Worm (Caenorhabditis elegans) whole organism, L2 larva: ENCODE measurements around the gene clec-160.

ENCODE experiments used
- C34F6.9 ChIP-seq: fragments of 150-350 bp; optimal IDR thresholded peaks from 2 replicates; lab custom pipeline; 2014; ENCODE audit warnings: missing biosample characterization, missing genetic modification characterization
- F13H6.1 ChIP-seq: sonication (generic microtip); optimal IDR thresholded peaks from 2 replicates; lab custom pipeline; 2016; ENCODE audit warnings: missing genetic modification characterization, missing compliant biosample characterization
- R02D3.7 ChIP-seq: fragments of 150-350 bp; optimal IDR thresholded peaks from 2 replicates; lab custom pipeline; 2014; ENCODE audit warnings: missing biosample characterization, missing genetic modification characterization
- Y55F3AM.14 ChIP-seq: fragments of 200-800 bp; sonication (Bioruptor generic); optimal IDR thresholded peaks from 2 replicates; lab custom pipeline; 2018; ENCODE audit warnings: mild to moderate bottlenecking, missing genetic modification characterization, missing compliant biosample characterization
- ZK546.5 ChIP-seq: sonication (generic microtip); optimal IDR thresholded peaks from 2 replicates; lab custom pipeline; 2017; ENCODE audit warnings: missing biosample characterization, missing genetic modification characterization
- aly-2 ChIP-seq: fragments of 150-350 bp; optimal IDR thresholded peaks from 2 replicates; lab custom pipeline; 2014; ENCODE audit warnings: missing biosample characterization, missing genetic modification characterization
- dmd-4 ChIP-seq: sonication (generic microtip); optimal IDR thresholded peaks from 2 replicates; lab custom pipeline; 2017; ENCODE audit warnings: missing biosample characterization, missing genetic modification characterization
- egl-27 ChIP-seq: sonication (generic microtip); optimal IDR thresholded peaks from 3 replicates; lab custom pipeline; 2017; ENCODE audit warnings: missing biosample characterization, missing genetic modification reagents, missing genetic modification characterization
- elt-1 ChIP-seq: fragments of 150-350 bp; optimal IDR thresholded peaks from 2 replicates; lab custom pipeline; 2014; ENCODE audit warnings: missing biosample characterization, missing genetic modification characterization
- elt-3 ChIP-seq: sonication (generic microtip); optimal IDR thresholded peaks from 2 replicates; lab custom pipeline; 2017; ENCODE audit warnings: missing biosample characterization, missing genetic modification characterization
- fos-1 ChIP-seq: fragments of 150-350 bp; optimal IDR thresholded peaks from 2 replicates; lab custom pipeline; 2014; ENCODE audit warnings: missing biosample characterization, missing genetic modification characterization
- lin-11 ChIP-seq: fragments of 150-350 bp; sonication (generic microtip); optimal IDR thresholded peaks from 2 replicates; lab custom pipeline; 2014; ENCODE audit warnings: missing biosample characterization, missing genetic modification characterization, inconsistent platforms, mixed read lengths
- lin-39 ChIP-seq: fragments of 150-350 bp; optimal IDR thresholded peaks from 2 replicates; lab custom pipeline; 2014; ENCODE audit warnings: missing biosample characterization, missing genetic modification reagents, missing genetic modification characterization
- lsy-2 ChIP-seq, 2 experiments: fragments of 150-350 bp in 1 of 2; sonication (generic microtip) in 1 of 2; optimal IDR thresholded peaks; 2 replicates each; lab custom pipeline; 2014 to 2017; ENCODE audit warnings: missing biosample characterization in 2 of 2, missing genetic modification characterization in 2 of 2
- mab-5 ChIP-seq: fragments of 150-350 bp; optimal IDR thresholded peaks from 2 replicates; lab custom pipeline; 2014; ENCODE audit warnings: missing biosample characterization, missing genetic modification characterization
- mbf-1 ChIP-seq: sonication (generic microtip); optimal IDR thresholded peaks from 2 replicates; lab custom pipeline; 2017; ENCODE audit warnings: missing biosample characterization, missing genetic modification characterization
- mdl-1 ChIP-seq, 2 experiments: fragments of 150-350 bp in 1 of 2; sonication (generic microtip) in 1 of 2; optimal IDR thresholded peaks; 2 replicates each; lab custom pipeline; 2017; ENCODE audit warnings: missing biosample characterization in 2 of 2, missing genetic modification characterization in 2 of 2
- nhr-12 ChIP-seq: fragments of 150-350 bp; optimal IDR thresholded peaks from 2 replicates; lab custom pipeline; 2014; ENCODE audit warnings: missing biosample characterization, missing genetic modification characterization
- nhr-129 ChIP-seq: fragments of 150-350 bp; optimal IDR thresholded peaks from 2 replicates; lab custom pipeline; 2014; ENCODE audit warnings: missing biosample characterization, missing genetic modification characterization
- nhr-25 ChIP-seq: fragments of 150-350 bp; sonication (generic microtip); optimal IDR thresholded peaks from 3 replicates; lab custom pipeline; 2014; ENCODE audit warnings: missing biosample characterization, missing genetic modification characterization
- nhr-77 ChIP-seq: fragments of 150-350 bp; optimal IDR thresholded peaks from 2 replicates; lab custom pipeline; 2014; ENCODE audit warnings: missing biosample characterization, missing genetic modification characterization
- sma-9 ChIP-seq, 2 experiments: fragments of 150-350 bp in 1 of 2; sonication (generic microtip) in 1 of 2; optimal IDR thresholded peaks; 2 replicates each; lab custom pipeline; 2014 to 2016; ENCODE audit warnings: missing genetic modification characterization in 2 of 2, mild to moderate bottlenecking in 1 of 2, missing biosample characterization in 1 of 2, missing compliant biosample characterization in 1 of 2, missing genetic modification reagents in 1 of 2, moderate library complexity in 1 of 2
- snpc-4 ChIP-seq: fragments of 150-350 bp; optimal IDR thresholded peaks from 2 replicates; lab custom pipeline; 2014; ENCODE audit warnings: missing biosample characterization, missing genetic modification characterization
- unc-39 ChIP-seq: fragments of 150-350 bp; optimal IDR thresholded peaks from 2 replicates; lab custom pipeline; 2014; ENCODE audit warnings: missing biosample characterization, missing genetic modification characterization
- unc-55 ChIP-seq: fragments of 150-350 bp; sonication (generic microtip); optimal IDR thresholded peaks from 3 replicates; lab custom pipeline; 2014; ENCODE audit warnings: missing biosample characterization, missing genetic modification reagents, missing genetic modification characterization
- unc-62 ChIP-seq: fragments of 150-350 bp; optimal IDR thresholded peaks from 2 replicates; lab custom pipeline; 2014; ENCODE audit warnings: missing biosample characterization, missing genetic modification reagents, missing genetic modification characterization
- zag-1 ChIP-seq: fragments of 150-350 bp; optimal IDR thresholded peaks from 2 replicates; lab custom pipeline; 2014; ENCODE audit warnings: missing biosample characterization, missing genetic modification characterization
- ztf-11 ChIP-seq: sonication (generic microtip); optimal IDR thresholded peaks from 2 replicates; lab custom pipeline; 2017; ENCODE audit warnings: missing biosample characterization, missing genetic modification characterization

The clec-160 gene

ce11 chrIII:8289181-8289580 lies 13.4 kb upstream of the clec-160 start:
- TF ChIP-seq snpc-4 (tag; lab: Kevin White, UChicago) (no peak), aly-2 (no peak), lin-11 (tag; lab: Kevin White, UChicago) (no peak), R02D3.7 (tag; lab: Kevin White, UChicago) (no peak), nhr-12 (tag; lab: Kevin White, UChicago) (no peak), C34F6.9 (no peak), fos-1 (no peak)
- TF ChIP-seq, all 48 proteins: peak for 0

- TF ChIP-seq elt-3 (tag; lab: Kevin White, UChicago) (no peak), zag-1 (tag; lab: Kevin White, UChicago) (peak; percentile 41), Y55F3AM.14 (GFP tag; lab: Kevin White, UChicago) (peak; percentile 36), nhr-25 (tag; lab: Kevin White, UChicago) (no peak), F13H6.1 (tag; lab: Kevin White, UChicago) (peak; percentile 61), nhr-129 (peak; percentile 42), mdl-1 (tag; optimal IDR thresholded peaks at IDR 0.05; lab: Kevin White, UChicago) (peak in 1 of 2 experiments; percentile 14), dmd-4 (tag; lab: Kevin White, UChicago) (no peak), unc-62 (peak; percentile 11), lsy-2 (tag; optimal IDR thresholded peaks at IDR 0.05; lab: Kevin White, UChicago) (peak in 1 of 2 experiments; percentile 49), C34F6.9 (peak; percentile 43), mab-5 (peak; percentile 74), elt-1 (tag; lab: Kevin White, UChicago) (no peak)
Measured at ce11 chrIII:8287519-8287918, 11.7 kb upstream of the clec-160 start.

- TF ChIP-seq unc-62: no peak
- no peak for TF ChIP-seq elt-3 (tag; lab: Kevin White, UChicago)
- no peak for TF ChIP-seq mbf-1 (tag; lab: Kevin White, UChicago)
Measured at ce11 chrIII:8286824-8287223, 11.1 kb upstream of the clec-160 start.

- peak; percentile 42 for TF ChIP-seq unc-55 (GFP tag; lab: Kevin White, UChicago)
- no peak for TF ChIP-seq lsy-2 (tag; optimal IDR thresholded peaks at IDR 0.05; lab: Kevin White, UChicago)
Measured at ce11 chrIII:8286003-8286402, 10.2 kb upstream of the clec-160 start.

- TF ChIP-seq ztf-11 (tag; lab: Kevin White, UChicago) (no peak), elt-1 (tag; lab: Kevin White, UChicago) (no peak), mdl-1 (tag; optimal IDR thresholded peaks at IDR 0.05; lab: Kevin White, UChicago) (no peak), zag-1 (tag; lab: Kevin White, UChicago) (no peak), dmd-4 (tag; lab: Kevin White, UChicago) (no peak), lin-39 (tag; lab: Kevin White, UChicago) (no peak), egl-27 (no peak), sma-9 (GFP tag; optimal IDR thresholded peaks at IDR 0.05; lab: Kevin White, UChicago) (no peak), sma-9 (tag; optimal IDR thresholded peaks at IDR 0.05; lab: Kevin White, UChicago) (no peak), elt-3 (tag; lab: Kevin White, UChicago) (no peak), unc-39 (tag; lab: Kevin White, UChicago) (no peak), nhr-129 (no peak), C34F6.9 (no peak), aly-2 (no peak), mbf-1 (tag; lab: Kevin White, UChicago) (no peak), nhr-77 (tag; lab: Kevin White, UChicago) (no peak)
Measured at ce11 chrIII:8283525-8283924, 7.8 kb upstream of the clec-160 start.

- no peak for TF ChIP-seq ZK546.5
- peak; percentile 33 for TF ChIP-seq unc-55 (GFP tag; lab: Kevin White, UChicago)
Measured at ce11 chrIII:8281310-8281709, 5.5 kb upstream of the clec-160 start.

ce11 chrIII:8280352-8280751 lies 4.6 kb upstream of the clec-160 start:
- TF ChIP-seq nhr-77 (tag; lab: Kevin White, UChicago): no peak
- no peak for TF ChIP-seq lsy-2 (tag; optimal IDR thresholded peaks at IDR 0.05; lab: Kevin White, UChicago)
- TF ChIP-seq C34F6.9: peak; percentile 1
- TF ChIP-seq unc-55 (GFP tag; lab: Kevin White, UChicago): no peak
- TF ChIP-seq aly-2: no peak
- TF ChIP-seq, all 48 proteins: peak for 1
